Worm (Caenorhabditis elegans): Measurements from ENCODE around the gene rps-22.

Gene rps-22

ce11 chrIII:1982597-1983244, 32.4 kb downstream of the rps-22 start, which contains the start of gene srd-66:
Gene srd-66 (minus strand): TSS chrIII:1982647.
- no peak for TF ChIP-seq lin-11 (tag; optimal IDR thresholded peaks at IDR 0.05)
- no peak for TF ChIP-seq nhr-237 (tag; optimal IDR thresholded peaks at IDR 0.05)
- no peak for TF ChIP-seq sma-3 (GFP tag; optimal IDR thresholded peaks at IDR 0.05)
- no peak for TF ChIP-seq nhr-6 (tag; optimal IDR thresholded peaks at IDR 0.05)
- TF ChIP-seq nhr-25 (tag; optimal IDR thresholded peaks at IDR 0.05), result no peak
- TF ChIP-seq dmd-4 (tag; optimal IDR thresholded peaks at IDR 0.05), result no peak
- no peak for TF ChIP-seq gmeb-1 (tag; optimal IDR thresholded peaks at IDR 0.05)
- no peak for TF ChIP-seq ZK546.5 (tag; optimal IDR thresholded peaks at IDR 0.05)
- no peak for TF ChIP-seq fos-1 (tag; optimal IDR thresholded peaks at IDR 0.05)
- no peak for TF ChIP-seq elt-3 (tag; optimal IDR thresholded peaks at IDR 0.05)
- no peak for TF ChIP-seq egl-27 (tag; optimal IDR thresholded peaks at IDR 0.05)
- no peak for TF ChIP-seq lin-39 (tag; optimal IDR thresholded peaks at IDR 0.05)
- no peak for TF ChIP-seq blmp-1 (tag; optimal IDR thresholded peaks at IDR 0.05; ENCODE audit: insufficient read depth)
- no peak for TF ChIP-seq lsy-2 (tag; optimal IDR thresholded peaks at IDR 0.05)

ce11 chrIII:1984860-1985259, 34.5 kb downstream of the rps-22 start, which contains the start of gene Y39A3B.7:
Gene Y39A3B.7 (minus strand): TSS chrIII:1984960.
- TF ChIP-seq aly-2 (tag; optimal IDR thresholded peaks at IDR 0.05) (no peak), nhr-129 (tag; optimal IDR thresholded peaks at IDR 0.05) (no peak), nhr-11 (tag; optimal IDR thresholded peaks at IDR 0.05) (no peak), ama-1 (optimal IDR thresholded peaks at IDR 0.05) (no peak), unc-39 (tag; optimal IDR thresholded peaks at IDR 0.05) (no peak)

ce11 chrIII:1987693-1988092, 37.4 kb downstream of the rps-22 start, which contains the start of gene Y39A3B.8:
Gene Y39A3B.8 (plus strand): TSS chrIII:1987993.
- TF ChIP-seq gmeb-1 (tag; optimal IDR thresholded peaks at IDR 0.05) (no peak), sma-3 (GFP tag; optimal IDR thresholded peaks at IDR 0.05) (no peak), C34F6.9 (tag; optimal IDR thresholded peaks at IDR 0.05) (no peak), ztf-4 (tag; optimal IDR thresholded peaks at IDR 0.05) (no peak), unc-55 (GFP tag; optimal IDR thresholded peaks at IDR 0.05) (no peak), nhr-129 (tag; optimal IDR thresholded peaks at IDR 0.05) (no peak), blmp-1 (tag; optimal IDR thresholded peaks at IDR 0.05; ENCODE audit: insufficient read depth) (no peak)

ce11 chrIII:1989940-1990339, 39.6 kb downstream of the rps-22 start:
- TF ChIP-seq skn-1 (tag; optimal IDR thresholded peaks at IDR 0.05), result no peak
- no peak for TF ChIP-seq F13H6.1 (tag; optimal IDR thresholded peaks at IDR 0.05)
- TF ChIP-seq mdl-1 (tag; optimal IDR thresholded peaks at IDR 0.05), result no peak
- no peak for TF ChIP-seq nhr-11 (tag; optimal IDR thresholded peaks at IDR 0.05)
- no peak for TF ChIP-seq gmeb-1 (tag; optimal IDR thresholded peaks at IDR 0.05)
- no peak for TF ChIP-seq dmd-4 (tag; optimal IDR thresholded peaks at IDR 0.05)
- TF ChIP-seq ztf-4 (tag; optimal IDR thresholded peaks at IDR 0.05), result no peak
- TF ChIP-seq nhr-77 (tag; optimal IDR thresholded peaks at IDR 0.05), result no peak
- TF ChIP-seq nhr-23 (tag; optimal IDR thresholded peaks at IDR 0.05), result no peak
- no peak for TF ChIP-seq alr-1 (tag; optimal IDR thresholded peaks at IDR 0.05)
- TF ChIP-seq unc-39 (tag; optimal IDR thresholded peaks at IDR 0.05), result no peak
- TF ChIP-seq nhr-21 (tag; optimal IDR thresholded peaks at IDR 0.05), result no peak

- TF ChIP-seq nhr-21 (tag; optimal IDR thresholded peaks at IDR 0.05) (no peak), sem-4 (tag; optimal IDR thresholded peaks at IDR 0.05) (no peak), ama-1 (optimal IDR thresholded peaks at IDR 0.05) (no peak), ceh-16 (tag; optimal IDR thresholded peaks at IDR 0.05) (no peak), nhr-77 (tag; optimal IDR thresholded peaks at IDR 0.05) (no peak), lin-13 (GFP tag; optimal IDR thresholded peaks at IDR 0.05) (no peak), ztf-1 (GFP tag; conservative IDR thresholded peaks at IDR 0.05) (no peak), sma-3 (GFP tag; optimal IDR thresholded peaks at IDR 0.05) (no peak), gmeb-1 (tag; optimal IDR thresholded peaks at IDR 0.05) (no peak), elt-3 (tag; optimal IDR thresholded peaks at IDR 0.05) (no peak), unc-39 (tag; optimal IDR thresholded peaks at IDR 0.05) (no peak), nhr-12 (tag; optimal IDR thresholded peaks at IDR 0.05) (no peak), F13H6.1 (tag; optimal IDR thresholded peaks at IDR 0.05) (no peak), mbf-1 (tag; optimal IDR thresholded peaks at IDR 0.05) (no peak), alr-1 (tag; optimal IDR thresholded peaks at IDR 0.05) (no peak)
Measured at ce11 chrIII:1997569-1997968, 47.2 kb downstream of the rps-22 start, which contains the start of gene lgc-42. Gene lgc-42 (plus strand): TSS chrIII:1997869.

All from whole organism, L2 larva.